Worm (Caenorhabditis elegans) whole organism, L3 larva: ENCODE results near the gene srbc-10.

Source experiments
- ama-1 ChIP-seq: fragments of 150-350 bp; optimal IDR thresholded peaks from 2 replicates; lab custom pipeline; 2018
- ceh-82 ChIP-seq: fragments of 150-350 bp; optimal IDR thresholded peaks from 2 replicates; lab custom pipeline; 2014; ENCODE audit warnings: missing biosample characterization, missing genetic modification characterization
- fkh-10 ChIP-seq: sonication (generic microtip); optimal IDR thresholded peaks from 2 replicates; lab custom pipeline; 2017; ENCODE audit warnings: missing biosample characterization, missing genetic modification reagents, missing genetic modification characterization
- nhr-11 ChIP-seq: fragments of 150-350 bp; optimal IDR thresholded peaks from 2 replicates; lab custom pipeline; 2014; ENCODE audit warnings: missing biosample characterization, missing genetic modification characterization
- nhr-12 ChIP-seq: fragments of 150-350 bp; optimal IDR thresholded peaks from 2 replicates; lab custom pipeline; 2014; ENCODE audit warnings: missing biosample characterization, missing genetic modification characterization
- nhr-43 ChIP-seq: sonication (generic microtip); optimal IDR thresholded peaks from 2 replicates; lab custom pipeline; 2016; ENCODE audit warnings: mild to moderate bottlenecking, missing genetic modification characterization, missing compliant biosample characterization; ENCODE audit not compliant: poor library complexity, severe bottlenecking
- snpc-4 ChIP-seq: fragments of 150-350 bp; optimal IDR thresholded peaks from 2 replicates; lab custom pipeline; 2014; ENCODE audit warnings: missing biosample characterization, missing genetic modification characterization
- ztf-11 ChIP-seq: fragments of 150-350 bp; optimal IDR thresholded peaks from 2 replicates; lab custom pipeline; 2014; ENCODE audit warnings: missing biosample characterization, missing genetic modification characterization
- ztf-4 ChIP-seq: fragments of 150-350 bp; optimal IDR thresholded peaks from 2 replicates; lab custom pipeline; 2014; ENCODE audit warnings: missing biosample characterization, missing genetic modification characterization

DNA sequence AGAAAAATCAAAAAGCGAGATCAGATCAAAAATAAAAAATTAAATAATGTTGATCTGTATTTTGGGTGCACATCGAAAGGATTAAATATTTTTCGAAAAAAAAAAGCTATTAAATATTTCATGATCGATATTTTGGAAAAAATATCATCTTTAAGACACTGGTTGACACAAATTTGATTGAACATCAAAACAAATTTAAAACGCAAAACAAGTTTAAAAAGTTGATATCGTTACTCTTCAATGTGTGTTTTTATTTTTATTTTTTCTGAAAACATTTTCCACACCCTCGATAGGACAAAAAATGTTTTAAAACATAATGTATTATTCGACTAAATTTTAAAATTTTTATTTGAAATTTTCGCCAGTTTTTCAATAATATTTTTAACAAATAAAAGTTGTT is 45.2 kb upstream of the srbc-10 start, which contains the start of gene C54F6.12:
- TF ChIP-seq snpc-4 (tag; lab: Kevin White, UChicago) (no peak), ztf-11 (tag; lab: Kevin White, UChicago) (no peak), nhr-11 (no peak), nhr-12 (tag; lab: Kevin White, UChicago) (no peak), fkh-10 (GFP tag; lab: Kevin White, UChicago) (no peak), ceh-82 (tag; lab: Kevin White, UChicago) (no peak), ztf-4 (tag; lab: Kevin White, UChicago) (no peak), ama-1 (lab: Kevin White, UChicago) (no peak), nhr-43 (tag; lab: Kevin White, UChicago) (no peak)
